Worm (Caenorhabditis elegans) whole organism, L4 larva: ENCODE measurements around the gene prp-9.
A peak's percentile ranks its signal among the peaks of the same experiment; 100 is the strongest.

Experiments used
- F37D6.2 ChIP-seq: sonication (generic microtip); optimal IDR thresholded peaks from 2 replicates; lab custom pipeline; 2016; ENCODE audit warnings: mild to moderate bottlenecking, missing genetic modification characterization, missing compliant biosample characterization
- R02D3.7 ChIP-seq: fragments of 150-350 bp; sonication (generic microtip); optimal IDR thresholded peaks from 3 replicates; lab custom pipeline; 2014; ENCODE audit warnings: missing biosample characterization, missing genetic modification characterization
- Y105C5A.15 ChIP-seq: fragments of 200-800 bp; sonication (Bioruptor generic); IDR thresholded peaks from 2 replicates; pipeline ENCODE4 v1.3.6; 2022; ENCODE audit warnings: missing genetic modification characterization, missing compliant biosample characterization
- Y48G9A.11 ChIP-seq: fragments of 200-800 bp; sonication (Bioruptor generic); IDR thresholded peaks from 2 replicates; pipeline ENCODE4 v1.3.6; 2022; ENCODE audit warnings: missing genetic modification reagents, missing genetic modification characterization, missing compliant biosample characterization
- Y5F2A.4 ChIP-seq: fragments of 200-800 bp; sonication (Bioruptor generic); optimal IDR thresholded peaks from 2 replicates; lab custom pipeline; 2018; ENCODE audit warnings: mild to moderate bottlenecking, missing genetic modification characterization, missing compliant biosample characterization
- Y75B8A.6 ChIP-seq: fragments of 200-800 bp; sonication (Bioruptor generic); IDR thresholded peaks from 2 replicates; pipeline ENCODE4 v1.3.6; 2022; ENCODE audit warnings: missing genetic modification reagents, missing genetic modification characterization, missing compliant biosample characterization
- aha-1 ChIP-seq: fragments of 150-350 bp; peaks from one replicate; lab custom pipeline; 2014; ENCODE audit warnings: missing biosample characterization, missing genetic modification characterization
- ama-1 ChIP-seq: fragments of 150-350 bp; optimal IDR thresholded peaks from 2 replicates; lab custom pipeline; 2014; ENCODE audit warnings: inconsistent platforms, mixed read lengths
- arid-1 ChIP-seq: fragments of 200-800 bp; sonication (Bioruptor generic); conservative IDR thresholded peaks from 2 replicates; pipeline ENCODE4 v1.3.6; 2022; ENCODE audit warnings: missing genetic modification reagents, missing genetic modification characterization, missing compliant biosample characterization
- cey-2 ChIP-seq: sonication (generic microtip); optimal IDR thresholded peaks from 3 replicates; lab custom pipeline; 2017; ENCODE audit warnings: missing genetic modification characterization, mild to moderate bottlenecking, missing compliant biosample characterization, antibody characterized with exemption, borderline replicate concordance; ENCODE audit not compliant: insufficient read depth
- daf-12 ChIP-seq: fragments of 150-350 bp; optimal IDR thresholded peaks from 2 replicates; lab custom pipeline; 2014; ENCODE audit warnings: missing biosample characterization, missing genetic modification reagents, missing genetic modification characterization
- daf-16 ChIP-seq, 3 experiments: sonication (generic microtip); optimal IDR thresholded peaks; 2 replicates each; lab custom pipeline; 2016 to 2017; ENCODE audit warnings: missing genetic modification characterization in 3 of 3, missing genetic modification reagents in 3 of 3, mild to moderate bottlenecking in 2 of 3, missing compliant biosample characterization in 2 of 3, missing biosample characterization in 1 of 3, moderate library complexity in 1 of 3
- daf-19 ChIP-seq: fragments of 200-800 bp; sonication (Bioruptor generic); conservative IDR thresholded peaks from 2 replicates; pipeline ENCODE4 v1.3.6; 2022; ENCODE audit warnings: missing genetic modification characterization, missing compliant biosample characterization
- duxl-1 ChIP-seq: sonication (generic microtip); optimal IDR thresholded peaks from 2 replicates; lab custom pipeline; 2016; ENCODE audit warnings: mild to moderate bottlenecking, missing genetic modification characterization, moderate library complexity, missing compliant biosample characterization; ENCODE audit not compliant: poor library complexity
- gei-8 ChIP-seq: fragments of 200-800 bp; sonication (Bioruptor generic); optimal IDR thresholded peaks from 2 replicates; lab custom pipeline; 2018; ENCODE audit warnings: mild to moderate bottlenecking, missing genetic modification characterization, missing compliant biosample characterization
- hlh-11 ChIP-seq: fragments of 200-800 bp; sonication (Bioruptor generic); optimal IDR thresholded peaks from 2 replicates; lab custom pipeline; 2018; ENCODE audit warnings: mild to moderate bottlenecking, missing genetic modification characterization, missing compliant biosample characterization
- hmg-1.1 ChIP-seq: fragments of 200-800 bp; sonication (Bioruptor generic); IDR thresholded peaks from 2 replicates; pipeline ENCODE4 v1.3.6; 2022; ENCODE audit warnings: missing genetic modification reagents, missing genetic modification characterization, missing compliant biosample characterization
- jun-1 ChIP-seq: fragments of 150-350 bp; optimal IDR thresholded peaks from 2 replicates; lab custom pipeline; 2014; ENCODE audit warnings: missing biosample characterization, missing genetic modification reagents, missing genetic modification characterization
- lim-7 ChIP-seq: fragments of 200-800 bp; sonication (Bioruptor generic); IDR thresholded peaks from 2 replicates; pipeline ENCODE4 v1.3.6; 2022; ENCODE audit warnings: missing genetic modification characterization, missing compliant biosample characterization
- madf-5 ChIP-seq, 2 experiments: fragments of 200-800 bp; sonication (Bioruptor generic); IDR thresholded peaks; 2 replicates each; pipeline ENCODE4 v1.3.6; 2022; ENCODE audit warnings: missing compliant biosample characterization in 2 of 2, missing genetic modification characterization in 2 of 2
- madf-9 ChIP-seq: fragments of 200-800 bp; sonication (Bioruptor generic); conservative IDR thresholded peaks from 2 replicates; pipeline ENCODE4 v1.3.6; 2022; ENCODE audit warnings: missing genetic modification reagents, missing genetic modification characterization, missing compliant biosample characterization
- mxl-3 ChIP-seq: fragments of 200-800 bp; sonication (Bioruptor generic); optimal IDR thresholded peaks from 2 replicates; lab custom pipeline; 2018; ENCODE audit warnings: mild to moderate bottlenecking, missing genetic modification characterization, missing compliant biosample characterization
- nhr-102 ChIP-seq: sonication (generic microtip); optimal IDR thresholded peaks from 2 replicates; lab custom pipeline; 2016; ENCODE audit warnings: mild to moderate bottlenecking, missing genetic modification characterization, moderate library complexity, missing compliant biosample characterization
- nhr-48 ChIP-seq: sonication (generic microtip); optimal IDR thresholded peaks from 2 replicates; lab custom pipeline; 2016; ENCODE audit warnings: mild to moderate bottlenecking, missing genetic modification characterization, missing compliant biosample characterization
- nhr-77 ChIP-seq: fragments of 150-350 bp; optimal IDR thresholded peaks from 2 replicates; lab custom pipeline; 2014; ENCODE audit warnings: missing biosample characterization, missing genetic modification characterization
- php-3 ChIP-seq: fragments of 200-800 bp; sonication (Bioruptor generic); IDR thresholded peaks from 2 replicates; pipeline ENCODE4 v1.3.6; 2022; ENCODE audit warnings: missing genetic modification reagents, missing genetic modification characterization, missing compliant biosample characterization
- pqm-1 ChIP-seq: sonication (generic microtip); optimal IDR thresholded peaks from 2 replicates; lab custom pipeline; 2017; ENCODE audit warnings: missing biosample characterization, missing genetic modification characterization
- saeg-2 ChIP-seq: fragments of 200-800 bp; sonication (Bioruptor generic); IDR thresholded peaks from 2 replicates; pipeline ENCODE4 v1.3.6; 2022; ENCODE audit warnings: missing genetic modification reagents, missing genetic modification characterization, missing compliant biosample characterization
- tag-97 ChIP-seq: fragments of 200-800 bp; sonication (Bioruptor generic); IDR thresholded peaks from 2 replicates; pipeline ENCODE4 v1.3.6; 2022; ENCODE audit warnings: missing genetic modification characterization, missing compliant biosample characterization
- unc-62 ChIP-seq, 3 experiments: fragments of 150-350 bp in 1 of 3; sonication (generic microtip); optimal IDR thresholded peaks in 2 of 3; peaks in 1 of 3; 1 replicate in 1 of 3; 2 replicates in 2 of 3; lab custom pipeline; 2014 to 2017; ENCODE audit warnings: missing biosample characterization in 3 of 3, missing genetic modification characterization in 3 of 3, missing genetic modification reagents in 3 of 3, missing genotype in 1 of 3
- vab-7 ChIP-seq: fragments of 200-800 bp; sonication (Bioruptor generic); IDR thresholded peaks from 2 replicates; pipeline ENCODE4 v1.3.6; 2022; ENCODE audit warnings: missing genetic modification reagents, missing genetic modification characterization, missing compliant biosample characterization
- zip-2 ChIP-seq: fragments of 150-350 bp; optimal IDR thresholded peaks from 2 replicates; lab custom pipeline; 2014; ENCODE audit warnings: missing biosample characterization, missing genetic modification characterization

Gene prp-9

ce11 chrII:8540412-8540811, 15.2 kb upstream of the prp-9 start, which contains the start of gene pqn-73:
pqn-73 (plus strand) TSS chrII:8540712.
- TF ChIP-seq madf-5 (GFP tag; IDR thresholded peaks at IDR 0.05; lab: Robert Waterston, UW) (no peak), arid-1 (GFP tag; lab: Robert Waterston, UW) (no peak), daf-19 (GFP tag; lab: Robert Waterston, UW) (no peak), Y5F2A.4 (GFP tag; lab: Kevin White, UChicago) (no peak), nhr-102 (tag; lab: Kevin White, UChicago) (no peak), cey-2 (tag; lab: Kevin White, UChicago) (no peak), jun-1 (tag; lab: Kevin White, UChicago) (no peak)

- no peak for TF ChIP-seq Y75B8A.6 (GFP tag; lab: Robert Waterston, UW)
- TF ChIP-seq unc-62 (GFP tag; optimal IDR thresholded peaks at IDR 0.05 in 1 of 2; lab: Kevin White, UChicago), result peak in 1 of 2 experiments; percentile 75
- no peak for TF ChIP-seq unc-62 (tag; optimal IDR thresholded peaks at IDR 0.05; lab: Kevin White, UChicago)
- TF ChIP-seq gei-8 (GFP tag; lab: Kevin White, UChicago), result no peak
- TF ChIP-seq duxl-1 (tag; lab: Kevin White, UChicago), result no peak
- TF ChIP-seq daf-19 (GFP tag; lab: Robert Waterston, UW), result no peak
Measured at ce11 chrII:8536060-8536459, 10.9 kb upstream of the prp-9 start, which contains the start of gene W01C9.2. W01C9.2 (plus strand) TSS chrII:8536360.

ce11 chrII:8532015-8532414, 6.8 kb upstream of the prp-9 start:
- TF ChIP-seq nhr-48, result no peak
- TF ChIP-seq F37D6.2, result no peak
- no peak for TF ChIP-seq tag-97 (GFP tag; lab: Robert Waterston, UW)
- no peak for TF ChIP-seq madf-9 (GFP tag; lab: Robert Waterston, UW)
- no peak for TF ChIP-seq Y5F2A.4 (GFP tag; lab: Kevin White, UChicago)

- TF ChIP-seq Y105C5A.15 (GFP tag; lab: Robert Waterston, UW), result no peak
- TF ChIP-seq aha-1 (tag; lab: Kevin White, UChicago), result peak; percentile 64
- peak; percentile 63 for TF ChIP-seq pqm-1 (tag; lab: Kevin White, UChicago)
- TF ChIP-seq, all 104 proteins: peak for 2
Measured at ce11 chrII:8531181-8531759, 6.1 kb upstream of the prp-9 start, which contains the start of gene gldi-7. gldi-7 (minus strand) TSS chrII:8531222.

ce11 chrII:8529176-8529698, 4.0 kb upstream of the prp-9 start:
- TF ChIP-seq Y5F2A.4 (GFP tag; lab: Kevin White, UChicago), result no peak
- 0 out of 2 replicates have a peak, but pooled peaks have one; percentile 31 for TF ChIP-seq hmg-1.1
- peak; percentile 39 for TF ChIP-seq aha-1 (tag; lab: Kevin White, UChicago)

ce11 chrII:8520625-8521024, 4.6 kb downstream of the prp-9 start, which contains the start of gene cht-2:
cht-2 (plus strand) TSS chrII:8520925.
- TF ChIP-seq ama-1 (lab: Kevin White, UChicago) (no peak), Y5F2A.4 (GFP tag; lab: Kevin White, UChicago) (no peak), saeg-2 (GFP tag; lab: Robert Waterston, UW) (no peak), pqm-1 (tag; lab: Kevin White, UChicago) (no peak), lim-7 (no peak), daf-16 (GFP tag; optimal IDR thresholded peaks at IDR 0.05; lab: Kevin White, UChicago) (no peak), daf-16 (tag; optimal IDR thresholded peaks at IDR 0.05; lab: Kevin White, UChicago) (no peak), mxl-3 (GFP tag; lab: Kevin White, UChicago) (no peak), nhr-77 (tag; lab: Kevin White, UChicago) (no peak), F37D6.2 (no peak), daf-12 (no peak), vab-7 (GFP tag; lab: Robert Waterston, UW) (no peak), zip-2 (tag; lab: Kevin White, UChicago) (no peak), tag-97 (GFP tag; lab: Robert Waterston, UW) (no peak), Y48G9A.11 (GFP tag; lab: Robert Waterston, UW) (no peak), php-3 (GFP tag; lab: Robert Waterston, UW) (no peak), R02D3.7 (tag; lab: Kevin White, UChicago) (no peak), hlh-11 (no peak)
